Fruit fly (Drosophila melanogaster) whole organism, adult: ENCODE measurements around the gene OdsH.

Source experiments
- CG11617 ChIP-seq: fragments of 200-800 bp; sonication (Bioruptor generic); optimal IDR thresholded peaks from 2 replicates; lab custom pipeline; 2017; ENCODE audit warnings: mild to moderate bottlenecking, missing biosample characterization, missing genetic modification reagents, missing genetic modification characterization
- CG14711 ChIP-seq: fragments of 200-800 bp; sonication (Bioruptor generic); optimal IDR thresholded peaks from 2 replicates; lab custom pipeline; 2018; ENCODE audit warnings: missing biosample characterization, mild to moderate bottlenecking, missing genetic modification characterization, moderate library complexity
- CG1620 ChIP-seq: fragments of 200-800 bp; sonication (Bioruptor generic); optimal IDR thresholded peaks from 2 replicates; lab custom pipeline; 2016; ENCODE audit warnings: missing biosample characterization, missing genetic modification characterization
- CG33017 ChIP-seq: fragments of 200-800 bp; sonication (Bioruptor generic); optimal IDR thresholded peaks from 2 replicates; lab custom pipeline; 2018; ENCODE audit warnings: missing biosample characterization, mild to moderate bottlenecking, missing genetic modification characterization, moderate library complexity
- CG7101 ChIP-seq: fragments of 200-800 bp; sonication (Bioruptor generic); optimal IDR thresholded peaks from 2 replicates; lab custom pipeline; 2018; ENCODE audit warnings: missing biosample characterization, mild to moderate bottlenecking, missing genetic modification characterization, moderate library complexity
- Hr96 ChIP-seq: fragments of 200-800 bp; sonication (Bioruptor generic); optimal IDR thresholded peaks from 2 replicates; lab custom pipeline; 2016; ENCODE audit warnings: missing biosample characterization, missing genetic modification characterization
- Mnt ChIP-seq: fragments of 200-800 bp; sonication (Bioruptor generic); optimal IDR thresholded peaks from 2 replicates; lab custom pipeline; 2016; ENCODE audit warnings: missing biosample characterization, mild to moderate bottlenecking, missing genetic modification characterization
- cic ChIP-seq: fragments of 200-800 bp; sonication (Bioruptor generic); optimal IDR thresholded peaks from 2 replicates; lab custom pipeline; 2017; ENCODE audit warnings: missing biosample characterization, mild to moderate bottlenecking, missing genetic modification characterization, moderate library complexity
- kay ChIP-seq: fragments of 200-800 bp; sonication (Bioruptor generic); peaks from one replicate; lab custom pipeline; 2016; ENCODE audit warnings: missing biosample characterization, missing genetic modification characterization, borderline replicate concordance
- ovo ChIP-seq: fragments of 200-800 bp; sonication (Bioruptor generic); optimal IDR thresholded peaks from 2 replicates; lab custom pipeline; 2016; ENCODE audit warnings: missing biosample characterization, missing genetic modification characterization
- pad ChIP-seq: fragments of 200-800 bp; sonication (Bioruptor generic); optimal IDR thresholded peaks from 3 replicates; lab custom pipeline; 2017; ENCODE audit warnings: missing biosample characterization, missing genetic modification characterization, mild to moderate bottlenecking, moderate library complexity, missing genetic modification reagents
- toe ChIP-seq: fragments of 200-800 bp; sonication (Bioruptor generic); optimal IDR thresholded peaks from 2 replicates; lab custom pipeline; 2016; ENCODE audit warnings: missing biosample characterization, missing genetic modification characterization

dm6 chrX:17763622-17764021 is 27.2 kb upstream of the OdsH start:
- TF ChIP-seq ovo: no peak
- no peak for TF ChIP-seq pad
- no peak for TF ChIP-seq Mnt (GFP tag; lab: Kevin White, UChicago)
- TF ChIP-seq CG7101 (tag; lab: Kevin White, UChicago): no peak
- no peak for TF ChIP-seq toe (GFP tag; lab: Kevin White, UChicago)
- TF ChIP-seq CG14711 (tag; lab: Kevin White, UChicago): no peak
- TF ChIP-seq CG11617 (GFP tag; lab: Kevin White, UChicago): no peak
- no peak for TF ChIP-seq Hr96 (GFP tag; lab: Kevin White, UChicago)
- TF ChIP-seq CG33017: no peak
- no peak for TF ChIP-seq cic (GFP tag; lab: Kevin White, UChicago)
- TF ChIP-seq CG1620 (GFP tag; lab: Kevin White, UChicago): no peak
- TF ChIP-seq kay: no peak
